Fruit fly (Drosophila melanogaster) whole organism, larva: ENCODE data around the gene CG33310.

Source experiments
- noc ChIP-seq: fragments of 200-800 bp; sonication (Bioruptor generic); optimal IDR thresholded peaks from 3 replicates; lab custom pipeline; 2019; ENCODE audit warnings: missing biosample characterization, mild to moderate bottlenecking, missing genetic modification characterization, moderate library complexity

The CG33310 gene

DNA sequence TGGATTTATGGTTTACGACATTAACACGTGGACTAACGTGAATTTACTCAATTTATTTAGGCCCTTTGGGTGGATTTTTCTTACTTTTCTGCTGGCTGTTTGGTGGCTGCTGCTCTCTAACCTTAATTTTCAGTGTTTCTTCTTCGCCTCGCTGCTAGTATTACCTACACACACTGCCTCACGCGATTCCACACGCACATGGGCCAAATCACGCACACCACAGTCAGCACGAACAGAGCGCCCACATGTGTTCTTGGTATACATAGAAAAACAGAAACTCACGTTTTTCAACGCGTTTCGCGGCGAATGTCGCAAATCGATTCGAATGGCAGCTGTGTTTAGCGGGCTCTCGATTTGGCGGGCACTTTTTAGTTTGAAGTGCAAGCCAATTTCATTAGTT is 41.1 kb downstream of the CG33310 start:
- peak; percentile 47 for TF ChIP-seq noc (tag; lab: Kevin White, UChicago)

dm6 chr2L:15070216-15070615 is 43.5 kb downstream of the CG33310 start, which contains the start of gene vig:
Gene vig, minus strand, starts transcription at chr2L:15070316.
- no peak for TF ChIP-seq noc (tag; lab: Kevin White, UChicago)

DNA sequence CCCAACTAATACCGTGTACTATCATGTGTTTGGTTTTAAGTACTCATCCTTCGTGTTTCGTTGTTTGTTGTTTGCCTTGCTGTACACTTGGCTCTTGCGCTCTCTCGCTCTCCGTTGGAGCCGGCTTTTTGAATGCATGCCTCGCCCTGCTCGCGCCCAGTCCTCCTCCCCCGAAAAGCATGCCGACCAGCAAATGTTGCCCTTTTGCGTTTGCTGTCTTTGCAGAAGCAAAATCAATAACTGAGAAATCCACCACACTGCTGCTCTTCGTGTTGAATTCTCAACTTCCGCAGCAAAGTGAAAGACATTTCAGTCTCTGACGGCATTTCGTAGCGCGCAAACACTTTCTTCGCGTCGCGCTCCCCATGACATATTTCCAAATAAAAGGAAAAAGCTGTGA is 47.8 kb downstream of the CG33310 start, which contains the start of gene wwk:
Gene wwk, plus strand, starts transcription at position 312 of the 400 bp plus-strand sequence.
- no peak for TF ChIP-seq noc (tag; lab: Kevin White, UChicago)
